Fruit fly (Drosophila melanogaster): ENCODE measurements around the gene inaF-A.
A peak's percentile ranks its signal among the peaks of the same experiment; 100 is the strongest.

Gene inaF-A

DNA sequence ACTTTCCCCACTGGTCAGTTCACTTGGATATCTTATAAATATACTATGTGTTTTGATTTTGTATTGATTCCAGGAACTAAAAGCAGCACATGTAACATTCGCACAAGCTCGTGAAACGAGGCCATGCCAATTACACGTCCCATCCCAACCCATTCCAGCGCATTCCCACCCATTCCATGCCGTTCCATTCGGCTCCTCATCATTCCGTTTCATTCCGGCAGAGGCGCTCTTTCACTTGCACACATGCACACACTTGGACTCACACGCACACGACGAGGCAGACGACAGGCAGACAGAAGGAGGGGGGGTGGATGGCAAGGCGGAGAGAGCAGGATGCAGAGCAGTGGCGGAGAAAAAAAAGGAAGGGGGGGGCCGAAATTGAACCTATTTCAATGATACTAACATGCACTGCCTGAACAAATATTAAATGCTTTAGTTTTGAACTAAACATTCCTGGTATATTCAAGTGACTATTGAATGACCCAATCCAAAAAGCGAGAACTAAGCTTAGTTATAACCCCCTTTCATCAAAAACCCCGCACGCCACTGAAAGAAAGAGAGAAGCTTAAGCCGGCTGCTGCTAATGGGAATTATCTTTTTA lies 42.4 kb upstream of the inaF-A start (continued):
- TF ChIP-seq grn (GFP tag; optimal IDR thresholded peaks at IDR 0.05): no peak
- peak; percentile 18 for TF ChIP-seq CG18764 (GFP tag; optimal IDR thresholded peaks at IDR 0.05)
- peak; percentile 69; the same call in 2 of the 3 replicates for TF ChIP-seq ci (GFP tag; IDR thresholded peaks at IDR 0.05)
- peak; percentile 0 for TF ChIP-seq CG8281 (tag; optimal IDR thresholded peaks at IDR 0.05)
- peak; percentile 46 for TF ChIP-seq CG16863 (GFP tag; optimal IDR thresholded peaks at IDR 0.05)
- TF ChIP-seq CG9215 (GFP tag; IDR thresholded peaks at IDR 0.05): 0 out of 2 replicates have a peak, but pooled peaks have one; percentile 37
- TF ChIP-seq hth (optimal IDR thresholded peaks at IDR 0.05): no peak
- TF ChIP-seq zf30C (GFP tag; optimal IDR thresholded peaks at IDR 0.05): no peak
- peak; percentile 12 for TF ChIP-seq CG15514 (GFP tag; optimal IDR thresholded peaks at IDR 0.05)
- peak; percentile 23 for TF ChIP-seq Meics (GFP tag; optimal IDR thresholded peaks at IDR 0.05)
- TF ChIP-seq sisA (GFP tag; IDR thresholded peaks at IDR 0.05): peak; percentile 55
- peak; percentile 42 for TF ChIP-seq jumu (GFP tag; optimal IDR thresholded peaks at IDR 0.05)
- peak; percentile 63 for TF ChIP-seq CG6689 (GFP tag; IDR thresholded peaks at IDR 0.05)
- peak; percentile 66 for TF ChIP-seq CG2875 (GFP tag; optimal IDR thresholded peaks at IDR 0.05)
- peak; percentile 60 for TF ChIP-seq CG2202 (tag; optimal IDR thresholded peaks at IDR 0.05)
- no peak for TF ChIP-seq CG12071 (GFP tag; optimal IDR thresholded peaks at IDR 0.05)
- TF ChIP-seq CG4404 (GFP tag; IDR thresholded peaks at IDR 0.05): peak; percentile 41; the same call in 1 of the 2 replicates
- peak; percentile 7 for TF ChIP-seq CG30020 (tag; optimal IDR thresholded peaks at IDR 0.05)
- TF ChIP-seq pum (GFP tag; optimal IDR thresholded peaks at IDR 0.05): peak; percentile 49
- TF ChIP-seq ttk (GFP tag; IDR thresholded peaks at IDR 0.05): no peak
- TF ChIP-seq CG8944 (GFP tag; optimal IDR thresholded peaks at IDR 0.05): peak; percentile 15
- TF ChIP-seq CG13624 (GFP tag; optimal IDR thresholded peaks at IDR 0.05): no peak
- peak; percentile 46 for TF ChIP-seq NC2β (GFP tag; optimal IDR thresholded peaks at IDR 0.05)
- peak; percentile 61; the same call in 2 of the 3 replicates for TF ChIP-seq ken (GFP tag; IDR thresholded peaks at IDR 0.05)
- no peak for TF ChIP-seq D (optimal IDR thresholded peaks at IDR 0.05)
- TF ChIP-seq D (GFP tag; optimal IDR thresholded peaks at IDR 0.05): peak; percentile 71
- TF ChIP-seq pan (optimal IDR thresholded peaks at IDR 0.05): no peak
- TF ChIP-seq pan (GFP tag; optimal IDR thresholded peaks at IDR 0.05 in 1 of 2, IDR thresholded peaks at IDR 0.05 in 1 of 2): peak in 1 of 2 experiments; percentile 30
- TF ChIP-seq Mes4 (GFP tag; optimal IDR thresholded peaks at IDR 0.05): peak; percentile 31
- peak; percentile 28 for TF ChIP-seq E2f2 (GFP tag; IDR thresholded peaks at IDR 0.05)

DNA sequence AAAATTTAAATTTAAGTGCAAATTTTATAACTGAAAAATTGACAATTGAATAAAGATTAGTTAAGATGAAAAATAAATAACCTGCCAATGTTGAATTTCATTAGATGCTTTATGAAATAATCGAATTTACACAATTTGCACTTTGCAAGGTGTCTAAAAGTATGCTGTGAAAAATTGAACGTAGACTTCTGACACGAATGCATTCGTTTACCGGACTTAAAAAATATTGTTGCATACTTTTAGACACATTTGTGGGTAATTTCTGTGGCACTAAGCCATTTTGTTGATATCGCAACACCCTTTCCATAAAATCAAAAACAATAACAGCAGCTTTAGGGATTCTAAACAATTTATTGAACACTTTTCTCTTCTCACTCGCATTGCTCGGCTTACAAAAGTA lies 35.7 kb upstream of the inaF-A start:
- no peak for TF ChIP-seq Side (GFP tag; optimal IDR thresholded peaks at IDR 0.05)
- peak; percentile 95 for TF ChIP-seq CG8290 (GFP tag; optimal IDR thresholded peaks at IDR 0.05)
- TF ChIP-seq CG8290 (tag; optimal IDR thresholded peaks at IDR 0.05): peak in 1 of 2 experiments; percentile 95
- no peak for TF ChIP-seq CG14710 (tag; optimal IDR thresholded peaks at IDR 0.05)
- TF ChIP-seq CG17612 (GFP tag; IDR thresholded peaks at IDR 0.05): peak; percentile 86
- no peak for TF ChIP-seq maf-S (GFP tag; optimal IDR thresholded peaks at IDR 0.05)

DNA sequence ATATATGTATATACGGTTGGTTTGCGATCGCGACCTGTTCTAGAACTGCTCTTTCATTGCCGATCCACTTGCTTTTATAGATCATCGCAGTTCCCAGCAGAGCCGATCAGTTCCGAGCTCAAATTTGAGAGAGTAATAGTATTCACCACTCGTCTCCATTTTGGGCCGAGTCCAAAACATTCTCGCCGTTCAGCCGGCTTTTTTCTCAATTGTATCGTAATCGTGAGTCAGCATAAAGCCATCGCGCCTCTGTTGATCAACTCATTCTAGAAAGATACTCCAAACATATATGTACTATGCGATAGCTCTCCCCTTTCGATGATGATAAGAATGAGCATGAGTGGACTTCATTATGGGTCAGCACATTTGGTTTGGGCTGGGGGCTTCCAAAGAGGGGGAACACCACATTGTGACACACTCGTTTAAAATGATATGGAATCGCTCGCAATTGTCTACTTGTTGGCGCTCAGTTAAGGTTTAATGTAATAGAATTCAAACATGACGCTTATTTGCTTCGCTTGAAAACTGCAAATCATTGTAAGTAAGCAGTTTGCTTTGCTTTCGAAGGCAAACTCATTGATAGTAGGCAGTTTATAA lies 30.9 kb upstream of the inaF-A start, which contains the start of gene CG9360:
Gene CG9360, minus strand, starts transcription at position 51 of the 597 bp plus-strand sequence.
- no peak for TF ChIP-seq Hmx (GFP tag; optimal IDR thresholded peaks at IDR 0.05)
- TF ChIP-seq Dip2 (GFP tag; IDR thresholded peaks at IDR 0.05): no peak
- TF ChIP-seq cg (GFP tag; optimal IDR thresholded peaks at IDR 0.05): no peak
- no peak for TF ChIP-seq Sox100B (GFP tag; optimal IDR thresholded peaks at IDR 0.05)
- TF ChIP-seq sc (optimal IDR thresholded peaks at IDR 0.05): no peak
- TF ChIP-seq sc (GFP tag; optimal IDR thresholded peaks at IDR 0.05): no peak
- no peak for TF ChIP-seq inv (GFP tag; IDR thresholded peaks at IDR 0.05; ENCODE audit: partially characterized antibody)
- TF ChIP-seq slou (GFP tag; optimal IDR thresholded peaks at IDR 0.05): no peak
- TF ChIP-seq Chrac-16 (GFP tag; optimal IDR thresholded peaks at IDR 0.05): no peak
- TF ChIP-seq z (GFP tag; IDR thresholded peaks at IDR 0.05): peak; percentile 80; the same call in 2 of the 3 replicates
- TF ChIP-seq Vsx1 (GFP tag; optimal IDR thresholded peaks at IDR 0.05): no peak
- no peak for TF ChIP-seq ftz-f1 (GFP tag; optimal IDR thresholded peaks at IDR 0.05)
- TF ChIP-seq CG15601 (tag; optimal IDR thresholded peaks at IDR 0.05): no peak
- TF ChIP-seq ap (GFP tag; IDR thresholded peaks at IDR 0.05): no peak
- 0 out of 2 replicates have a peak, but pooled peaks have one; percentile 18 for TF ChIP-seq GATAe (GFP tag; conservative IDR thresholded peaks at IDR 0.05)

Measured in whole organism, embryonic.